Worm (Caenorhabditis elegans) whole organism, L4/young adult: ENCODE results near the gene cpna-4.

ENCODE experiments used
- W03F9.2 ChIP-seq: fragments of 150-350 bp; optimal IDR thresholded peaks from 2 replicates; lab custom pipeline; 2014; ENCODE audit warnings: missing biosample characterization, missing genetic modification characterization
- him-1 ChIP-seq: sonication (generic microtip); optimal IDR thresholded peaks from 2 replicates; lab custom pipeline; 2016; ENCODE audit warnings: missing genotype, missing genetic modification reagents, missing genetic modification characterization, missing compliant biosample characterization

DNA sequence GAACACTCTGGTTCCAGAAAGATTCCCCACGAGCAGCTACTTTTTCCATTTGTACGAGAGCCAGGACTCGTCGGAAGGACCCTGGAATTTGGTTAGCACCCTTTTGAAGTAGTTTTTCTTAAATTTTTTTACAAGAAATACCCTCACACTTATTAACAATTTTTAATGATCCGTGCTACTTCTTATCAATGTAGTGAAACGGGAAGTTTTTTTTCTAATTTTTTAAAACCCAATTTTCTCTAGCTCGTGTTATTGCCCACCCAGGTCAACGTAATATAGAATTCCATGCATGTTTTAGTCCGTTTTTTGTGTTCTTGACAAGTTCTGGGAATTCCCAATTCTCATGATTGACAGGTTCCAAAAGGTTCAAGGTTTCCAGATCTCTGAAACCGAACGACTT is 540 bp downstream of the cpna-4 start:
- no peak for TF ChIP-seq him-1 (tag; lab: Kevin White, UChicago)
- no peak for TF ChIP-seq W03F9.2
